Worm (Caenorhabditis elegans): ENCODE measurements around the gene F14H12.2.

- no peak for TF ChIP-seq ama-1 (optimal IDR thresholded peaks at IDR 0.05)
- TF ChIP-seq fos-1 (tag; optimal IDR thresholded peaks at IDR 0.05), result no peak
- TF ChIP-seq dpl-1 (GFP tag; optimal IDR thresholded peaks at IDR 0.05), result no peak
- no peak for TF ChIP-seq unc-130 (tag; optimal IDR thresholded peaks at IDR 0.05)
- no peak for TF ChIP-seq elt-2 (tag; optimal IDR thresholded peaks at IDR 0.05)
- TF ChIP-seq blmp-1 (tag; optimal IDR thresholded peaks at IDR 0.05), result no peak
- TF ChIP-seq ets-5 (GFP tag; IDR thresholded peaks at IDR 0.05), result no peak
- TF ChIP-seq zag-1 (tag; optimal IDR thresholded peaks at IDR 0.05), result no peak
- no peak for TF ChIP-seq lin-13 (GFP tag; optimal IDR thresholded peaks at IDR 0.05)
- TF ChIP-seq nhr-237 (tag; optimal IDR thresholded peaks at IDR 0.05), result no peak
- no peak for TF ChIP-seq fkh-8 (tag; optimal IDR thresholded peaks at IDR 0.05)
- no peak for TF ChIP-seq nhr-11 (tag; optimal IDR thresholded peaks at IDR 0.05)
- no peak for TF ChIP-seq elt-3 (tag; optimal IDR thresholded peaks at IDR 0.05)
Measured at ce11 chrX:4322847-4323455, 27.3 kb upstream of the F14H12.2 start.

All from whole organism, L1 larva.